Worm (Caenorhabditis elegans): ENCODE measurements around the gene F21H7.12.

DNA sequence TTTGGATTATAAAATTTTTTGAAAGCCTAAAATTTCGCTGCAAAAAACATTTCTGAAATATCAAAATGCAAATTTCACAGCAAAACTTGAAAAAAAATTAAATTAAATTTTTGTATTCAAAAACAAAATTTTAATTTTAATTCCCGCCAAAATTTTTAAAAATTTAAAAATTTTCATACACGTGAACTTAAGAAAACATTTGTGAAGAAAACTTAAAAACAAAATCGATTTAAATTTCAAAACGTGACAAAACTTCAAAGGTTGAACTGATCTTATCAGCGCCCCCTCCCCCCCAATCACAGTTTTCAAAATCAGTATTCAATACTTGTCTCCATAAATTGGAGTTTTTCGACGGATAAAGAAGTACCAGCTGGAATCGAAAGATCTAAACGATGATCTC is 7.3 kb downstream of the F21H7.12 start, which contains the start of gene F21H7.5:
- no peak for TF ChIP-seq scrt-1 (GFP tag; IDR thresholded peaks at IDR 0.05)
- TF ChIP-seq tbx-11 (GFP tag; IDR thresholded peaks at IDR 0.05), result no peak
- no peak for TF ChIP-seq ama-1 (optimal IDR thresholded peaks at IDR 0.05)
- TF ChIP-seq ets-7 (tag; optimal IDR thresholded peaks at IDR 0.05), result no peak
- no peak for TF ChIP-seq tra-4 (tag; optimal IDR thresholded peaks at IDR 0.05)
- TF ChIP-seq pes-1 (GFP tag; IDR thresholded peaks at IDR 0.05), result no peak
- TF ChIP-seq flt-1 (GFP tag; IDR thresholded peaks at IDR 0.05), result no peak
- no peak for TF ChIP-seq hmbx-1 (tag; optimal IDR thresholded peaks at IDR 0.05)

Measured in whole organism, early embryonic.